Worm (Caenorhabditis elegans) whole organism, midembryonic: ENCODE results near the gene F45E1.2.

ENCODE experiments used
- T22C8.4 ChIP-seq: fragments of 200-800 bp; sonication (Bioruptor generic); IDR thresholded peaks from 2 replicates; pipeline ENCODE4 v1.3.6; 2022; ENCODE audit warnings: missing genetic modification characterization, missing compliant biosample characterization
- cog-1 ChIP-seq: sonication (generic microtip); optimal IDR thresholded peaks from 2 replicates; lab custom pipeline; 2016; ENCODE audit warnings: missing genetic modification characterization, missing compliant biosample characterization
- flt-1 ChIP-seq: fragments of 200-800 bp; sonication (Bioruptor generic); IDR thresholded peaks from 2 replicates; pipeline ENCODE4 v1.3.6; 2022; ENCODE audit warnings: missing genetic modification characterization, missing compliant biosample characterization
- med-1 ChIP-seq: sonication (generic microtip); optimal IDR thresholded peaks from 2 replicates; lab custom pipeline; 2017; ENCODE audit warnings: missing genetic modification characterization, mild to moderate bottlenecking, missing compliant biosample characterization, antibody characterized with exemption, missing genetic modification reagents; ENCODE audit not compliant: insufficient read depth
- ref-1 ChIP-seq: fragments of 200-800 bp; sonication (Bioruptor generic); conservative IDR thresholded peaks from 2 replicates; pipeline ENCODE4 v1.3.6; 2022; ENCODE audit warnings: missing genetic modification reagents, missing genetic modification characterization, missing compliant biosample characterization

- TF ChIP-seq med-1 (GFP tag; lab: Kevin White, UChicago) (no peak), flt-1 (GFP tag; lab: Robert Waterston, UW) (no peak), cog-1 (no peak), T22C8.4 (GFP tag; lab: Robert Waterston, UW) (no peak), ref-1 (GFP tag; lab: Robert Waterston, UW) (no peak)
These were observed 49.5 kb downstream of the F45E1.2 start for ce11 chrX:8053008-8053441.
